Worm (Caenorhabditis elegans): Measurements from ENCODE around the gene sec-16A.1.

DNA sequence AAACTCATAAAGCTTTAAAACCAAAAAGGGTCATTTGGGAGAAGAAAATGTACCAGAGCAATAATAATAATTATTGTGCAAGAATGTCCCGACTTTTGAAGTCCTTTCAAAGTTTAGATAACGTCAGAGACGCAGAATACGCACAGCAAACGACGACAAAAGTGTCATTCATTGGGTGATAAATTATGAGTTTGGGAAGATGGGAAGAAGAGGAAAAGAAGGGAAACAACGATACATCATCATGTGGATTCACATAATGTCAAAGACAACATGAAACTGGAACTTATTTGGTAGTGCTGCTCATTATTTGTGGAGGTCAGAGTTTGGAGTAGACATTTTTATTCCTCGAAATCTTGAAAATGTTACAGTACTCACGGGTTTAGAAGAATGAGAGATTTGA lies 52.2 kb downstream of the sec-16A.1 start:
- TF ChIP-seq ztf-23 (GFP tag; IDR thresholded peaks at IDR 0.05) (no peak), ztf-29 (GFP tag; IDR thresholded peaks at IDR 0.05) (no peak), klf-2 (GFP tag; conservative IDR thresholded peaks at IDR 0.05) (no peak), tab-1 (GFP tag; IDR thresholded peaks at IDR 0.05) (no peak)
